Worm (Caenorhabditis elegans): Measurements from ENCODE around the gene tos-1.
"Not testable (repeated sequence)": the region's sequence is repeated elsewhere in the genome, so short reads cannot be mapped to it uniquely, and the experiment has no call there.

DNA sequence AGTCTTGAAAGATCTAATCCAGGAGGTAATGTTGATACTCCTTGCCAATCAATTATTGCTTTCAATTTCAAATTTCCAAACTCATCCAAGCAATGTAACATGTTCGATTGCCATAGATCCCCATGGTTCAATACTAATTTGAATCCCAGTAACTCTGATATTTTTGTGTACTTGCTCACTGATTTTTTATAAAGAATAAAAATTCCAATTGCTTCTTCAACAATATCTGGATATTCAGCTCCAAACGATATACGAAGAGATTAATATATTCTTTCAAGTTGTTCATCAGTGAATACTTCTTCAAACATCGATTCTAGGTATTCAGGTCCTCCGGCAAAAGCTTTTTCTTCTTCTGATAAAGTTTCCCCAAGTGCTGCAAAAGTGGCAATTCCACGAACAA, 35.8 kb upstream of the tos-1 start, which contains the start of gene E02C12.11:
- not testable (repeated sequence) for TF ChIP-seq nhr-21 (tag; optimal IDR thresholded peaks at IDR 0.05); unc-62 (GFP tag; optimal IDR thresholded peaks at IDR 0.05); nhr-11 (tag; optimal IDR thresholded peaks at IDR 0.05)

Measured in whole organism, L2 larva.